Worm (Caenorhabditis elegans) whole organism, L2 larva: ENCODE measurements around the gene F56D5.9.

Experiments used
- R02D3.7 ChIP-seq: fragments of 150-350 bp; optimal IDR thresholded peaks from 2 replicates; lab custom pipeline; 2014; ENCODE audit warnings: missing biosample characterization, missing genetic modification characterization
- Y55F3AM.14 ChIP-seq: fragments of 200-800 bp; sonication (Bioruptor generic); optimal IDR thresholded peaks from 2 replicates; lab custom pipeline; 2018; ENCODE audit warnings: mild to moderate bottlenecking, missing genetic modification characterization, missing compliant biosample characterization
- alr-1 ChIP-seq: fragments of 150-350 bp; optimal IDR thresholded peaks from 2 replicates; lab custom pipeline; 2014; ENCODE audit warnings: missing biosample characterization, missing genetic modification characterization
- blmp-1 ChIP-seq: sonication (generic microtip); optimal IDR thresholded peaks from 2 replicates; lab custom pipeline; 2017; ENCODE audit warnings: missing genetic modification characterization, mild to moderate bottlenecking, missing compliant biosample characterization, antibody characterized with exemption, moderate library complexity; ENCODE audit not compliant: insufficient read depth
- ceh-16 ChIP-seq: fragments of 150-350 bp; optimal IDR thresholded peaks from 2 replicates; lab custom pipeline; 2014; ENCODE audit warnings: missing biosample characterization, missing genetic modification characterization
- ceh-82 ChIP-seq: fragments of 150-350 bp; optimal IDR thresholded peaks from 2 replicates; lab custom pipeline; 2014; ENCODE audit warnings: missing biosample characterization, missing genetic modification characterization
- crh-2 ChIP-seq: sonication (generic microtip); optimal IDR thresholded peaks from 2 replicates; lab custom pipeline; 2017; ENCODE audit warnings: missing biosample characterization, missing genetic modification characterization
- dmd-4 ChIP-seq: sonication (generic microtip); optimal IDR thresholded peaks from 2 replicates; lab custom pipeline; 2017; ENCODE audit warnings: missing biosample characterization, missing genetic modification characterization
- elt-3 ChIP-seq: sonication (generic microtip); optimal IDR thresholded peaks from 2 replicates; lab custom pipeline; 2017; ENCODE audit warnings: missing biosample characterization, missing genetic modification characterization
- fos-1 ChIP-seq: fragments of 150-350 bp; optimal IDR thresholded peaks from 2 replicates; lab custom pipeline; 2014; ENCODE audit warnings: missing biosample characterization, missing genetic modification characterization
- gmeb-1 ChIP-seq: fragments of 150-350 bp; optimal IDR thresholded peaks from 2 replicates; lab custom pipeline; 2014; ENCODE audit warnings: missing biosample characterization, missing genetic modification characterization
- lin-11 ChIP-seq: fragments of 150-350 bp; sonication (generic microtip); optimal IDR thresholded peaks from 2 replicates; lab custom pipeline; 2014; ENCODE audit warnings: missing biosample characterization, missing genetic modification characterization, inconsistent platforms, mixed read lengths
- lin-39 ChIP-seq: fragments of 150-350 bp; optimal IDR thresholded peaks from 2 replicates; lab custom pipeline; 2014; ENCODE audit warnings: missing biosample characterization, missing genetic modification reagents, missing genetic modification characterization
- lsy-2 ChIP-seq, 2 experiments: fragments of 150-350 bp in 1 of 2; sonication (generic microtip) in 1 of 2; optimal IDR thresholded peaks; 2 replicates each; lab custom pipeline; 2014 to 2017; ENCODE audit warnings: missing biosample characterization in 2 of 2, missing genetic modification characterization in 2 of 2
- mab-5 ChIP-seq: fragments of 150-350 bp; optimal IDR thresholded peaks from 2 replicates; lab custom pipeline; 2014; ENCODE audit warnings: missing biosample characterization, missing genetic modification characterization
- mdl-1 ChIP-seq, 2 experiments: fragments of 150-350 bp in 1 of 2; sonication (generic microtip) in 1 of 2; optimal IDR thresholded peaks; 2 replicates each; lab custom pipeline; 2017; ENCODE audit warnings: missing biosample characterization in 2 of 2, missing genetic modification characterization in 2 of 2
- nhr-12 ChIP-seq: fragments of 150-350 bp; optimal IDR thresholded peaks from 2 replicates; lab custom pipeline; 2014; ENCODE audit warnings: missing biosample characterization, missing genetic modification characterization
- nhr-129 ChIP-seq: fragments of 150-350 bp; optimal IDR thresholded peaks from 2 replicates; lab custom pipeline; 2014; ENCODE audit warnings: missing biosample characterization, missing genetic modification characterization
- nhr-21 ChIP-seq: fragments of 150-350 bp; optimal IDR thresholded peaks from 2 replicates; lab custom pipeline; 2014; ENCODE audit warnings: missing biosample characterization, missing genetic modification characterization
- nhr-23 ChIP-seq: fragments of 150-350 bp; optimal IDR thresholded peaks from 2 replicates; lab custom pipeline; 2014; ENCODE audit warnings: missing biosample characterization, missing genetic modification reagents, missing genetic modification characterization
- nhr-237 ChIP-seq: fragments of 150-350 bp; optimal IDR thresholded peaks from 2 replicates; lab custom pipeline; 2014; ENCODE audit warnings: missing biosample characterization, missing genetic modification characterization
- nhr-25 ChIP-seq: fragments of 150-350 bp; sonication (generic microtip); optimal IDR thresholded peaks from 3 replicates; lab custom pipeline; 2014; ENCODE audit warnings: missing biosample characterization, missing genetic modification characterization
- sem-4 ChIP-seq: fragments of 150-350 bp; optimal IDR thresholded peaks from 2 replicates; lab custom pipeline; 2014; ENCODE audit warnings: missing biosample characterization, missing genetic modification reagents, missing genetic modification characterization
- sma-3 ChIP-seq: sonication (generic microtip); optimal IDR thresholded peaks from 2 replicates; lab custom pipeline; 2016; ENCODE audit warnings: missing genetic modification reagents, missing genetic modification characterization, missing compliant biosample characterization
- sma-9 ChIP-seq, 2 experiments: fragments of 150-350 bp in 1 of 2; sonication (generic microtip) in 1 of 2; optimal IDR thresholded peaks; 2 replicates each; lab custom pipeline; 2014 to 2016; ENCODE audit warnings: missing genetic modification characterization in 2 of 2, mild to moderate bottlenecking in 1 of 2, missing biosample characterization in 1 of 2, missing compliant biosample characterization in 1 of 2, missing genetic modification reagents in 1 of 2, moderate library complexity in 1 of 2
- snpc-4 ChIP-seq: fragments of 150-350 bp; optimal IDR thresholded peaks from 2 replicates; lab custom pipeline; 2014; ENCODE audit warnings: missing biosample characterization, missing genetic modification characterization
- unc-39 ChIP-seq: fragments of 150-350 bp; optimal IDR thresholded peaks from 2 replicates; lab custom pipeline; 2014; ENCODE audit warnings: missing biosample characterization, missing genetic modification characterization
- unc-55 ChIP-seq: fragments of 150-350 bp; sonication (generic microtip); optimal IDR thresholded peaks from 3 replicates; lab custom pipeline; 2014; ENCODE audit warnings: missing biosample characterization, missing genetic modification reagents, missing genetic modification characterization
- unc-62 ChIP-seq: fragments of 150-350 bp; optimal IDR thresholded peaks from 2 replicates; lab custom pipeline; 2014; ENCODE audit warnings: missing biosample characterization, missing genetic modification reagents, missing genetic modification characterization
- zag-1 ChIP-seq: fragments of 150-350 bp; optimal IDR thresholded peaks from 2 replicates; lab custom pipeline; 2014; ENCODE audit warnings: missing biosample characterization, missing genetic modification characterization
- ztf-11 ChIP-seq: sonication (generic microtip); optimal IDR thresholded peaks from 2 replicates; lab custom pipeline; 2017; ENCODE audit warnings: missing biosample characterization, missing genetic modification characterization
- ztf-4 ChIP-seq: fragments of 150-350 bp; optimal IDR thresholded peaks from 2 replicates; lab custom pipeline; 2014; ENCODE audit warnings: missing biosample characterization, missing genetic modification characterization

Gene F56D5.9

ce11 chrIV:9384826-9385225, 37.5 kb downstream of the F56D5.9 start, which contains the start of gene C10C5.7:
TSS of gene C10C5.7 (plus strand) at chrIV:9385126.
- TF ChIP-seq nhr-129 (tag; lab: Kevin White, UChicago) (no peak), nhr-23 (tag; lab: Kevin White, UChicago) (no peak), lsy-2 (tag; optimal IDR thresholded peaks at IDR 0.05; lab: Kevin White, UChicago) (no peak), snpc-4 (tag; lab: Kevin White, UChicago) (no peak), sem-4 (tag; lab: Kevin White, UChicago) (no peak), R02D3.7 (no peak), alr-1 (tag; lab: Kevin White, UChicago) (no peak), ztf-11 (tag; lab: Kevin White, UChicago) (no peak), nhr-237 (tag; lab: Kevin White, UChicago) (no peak), sma-3 (GFP tag; lab: Kevin White, UChicago) (no peak), unc-55 (no peak), unc-62 (GFP tag; lab: Kevin White, UChicago) (no peak)

- TF ChIP-seq sem-4 (tag; lab: Kevin White, UChicago) (no peak), elt-3 (tag; lab: Kevin White, UChicago) (no peak), sma-9 (GFP tag; optimal IDR thresholded peaks at IDR 0.05; lab: Kevin White, UChicago) (no peak), sma-9 (tag; optimal IDR thresholded peaks at IDR 0.05; lab: Kevin White, UChicago) (no peak), zag-1 (tag; lab: Kevin White, UChicago) (no peak), gmeb-1 (tag; lab: Kevin White, UChicago) (no peak), Y55F3AM.14 (no peak), lin-11 (tag; lab: Kevin White, UChicago) (no peak), unc-55 (no peak), nhr-12 (tag; lab: Kevin White, UChicago) (no peak), dmd-4 (no peak), ceh-82 (tag; lab: Kevin White, UChicago) (no peak), nhr-129 (tag; lab: Kevin White, UChicago) (no peak), lin-39 (tag; lab: Kevin White, UChicago) (no peak), mab-5 (tag; lab: Kevin White, UChicago) (no peak), mdl-1 (tag; optimal IDR thresholded peaks at IDR 0.05; lab: Kevin White, UChicago) (no peak)
Observed at ce11 chrIV:9381136-9381535, 41.2 kb downstream of the F56D5.9 start, which contains the start of gene C10C5.5. TSS of gene C10C5.5 (plus strand) at chrIV:9381436.

ce11 chrIV:9378272-9378671, 44.0 kb downstream of the F56D5.9 start, which contains the start of gene C10C5.4:
TSS of gene C10C5.4 (plus strand) at chrIV:9378552.
- TF ChIP-seq unc-39 (no peak), blmp-1 (no peak), ceh-82 (tag; lab: Kevin White, UChicago) (no peak), nhr-23 (tag; lab: Kevin White, UChicago) (no peak), crh-2 (tag; lab: Kevin White, UChicago) (no peak), nhr-12 (tag; lab: Kevin White, UChicago) (no peak), ztf-4 (tag; lab: Kevin White, UChicago) (no peak), mab-5 (tag; lab: Kevin White, UChicago) (no peak), alr-1 (tag; lab: Kevin White, UChicago) (no peak)

- TF ChIP-seq sma-9 (GFP tag; optimal IDR thresholded peaks at IDR 0.05; lab: Kevin White, UChicago) (peak; percentile 66), sma-9 (tag; optimal IDR thresholded peaks at IDR 0.05; lab: Kevin White, UChicago) (no peak), nhr-25 (tag; lab: Kevin White, UChicago) (peak; percentile 64), blmp-1 (peak; percentile 6), ztf-4 (tag; lab: Kevin White, UChicago) (no peak), nhr-21 (tag; lab: Kevin White, UChicago) (peak; percentile 34)
- TF ChIP-seq, all 48 proteins: peak for 4
Observed at ce11 chrIV:9376550-9376949, 45.8 kb downstream of the F56D5.9 start.

- TF ChIP-seq zag-1 (tag; lab: Kevin White, UChicago) (no peak), ceh-82 (tag; lab: Kevin White, UChicago) (no peak), elt-3 (tag; lab: Kevin White, UChicago) (no peak), dmd-4 (no peak)
Observed at ce11 chrIV:9374529-9374928, 47.8 kb downstream of the F56D5.9 start, which contains the start of gene C10C5.3. TSS of gene C10C5.3 (plus strand) at chrIV:9374829.

ce11 chrIV:9371126-9371525, 51.2 kb downstream of the F56D5.9 start, which contains the start of gene fbxc-58:
TSS of gene fbxc-58 (plus strand) at chrIV:9371508.
- TF ChIP-seq fos-1 (peak; percentile 72), ceh-16 (tag; lab: Kevin White, UChicago) (no peak)
